Fruit fly (Drosophila melanogaster) whole organism, embryonic: ENCODE results near the gene CG32074.

Experiments
- Aef1 ChIP-seq: fragments of 200-800 bp; sonication (Bioruptor generic); IDR thresholded peaks from 3 replicates; pipeline ENCODE4 v1.3.6; 2022; ENCODE audit warnings: missing biosample characterization, missing genetic modification characterization
- Awh ChIP-seq: fragments of 200-800 bp; sonication (Bioruptor generic); IDR thresholded peaks from 2 replicates; pipeline ENCODE4, ENCODE4 v1.3.6; 2022; ENCODE audit warnings: missing biosample characterization, missing genetic modification characterization
- CG12071 ChIP-seq: fragments of 200-800 bp; sonication (Bioruptor generic); optimal IDR thresholded peaks from 3 replicates; lab custom pipeline; 2018; ENCODE audit warnings: missing biosample characterization, mild to moderate bottlenecking, missing genetic modification characterization
- CG12391 ChIP-seq: fragments of 200-800 bp; sonication (Bioruptor generic); optimal IDR thresholded peaks from 3 replicates; lab custom pipeline; 2018; ENCODE audit warnings: missing biosample characterization, mild to moderate bottlenecking, missing genetic modification characterization, moderate library complexity
- CG12659 ChIP-seq: fragments of 200-800 bp; sonication (Bioruptor generic); optimal IDR thresholded peaks from 3 replicates; lab custom pipeline; 2017; ENCODE audit warnings: mild to moderate bottlenecking, missing biosample characterization, missing genetic modification reagents, missing genetic modification characterization
- CG14441 ChIP-seq: fragments of 200-800 bp; sonication (Bioruptor generic); IDR thresholded peaks from 2 replicates; pipeline ENCODE4 v1.3.6; 2022; ENCODE audit warnings: missing biosample characterization, missing genetic modification characterization
- CG14860 ChIP-seq: fragments of 200-800 bp; sonication (Bioruptor generic); IDR thresholded peaks from 3 replicates; pipeline ENCODE4 v1.3.6; 2022; ENCODE audit warnings: missing biosample characterization, missing genetic modification characterization; ENCODE audit not compliant: partially characterized antibody
- CG15073 ChIP-seq: fragments of 200-800 bp; sonication (Bioruptor generic); optimal IDR thresholded peaks from 2 replicates; lab custom pipeline; 2016; ENCODE audit warnings: missing biosample characterization, missing genetic modification characterization
- CG15269 ChIP-seq: fragments of 200-800 bp; sonication (Bioruptor generic); optimal IDR thresholded peaks from 2 replicates; lab custom pipeline; 2018; ENCODE audit warnings: missing biosample characterization, mild to moderate bottlenecking, missing genetic modification characterization, moderate library complexity
- CG1529 ChIP-seq: fragments of 200-800 bp; sonication (Bioruptor generic); optimal IDR thresholded peaks from 3 replicates; lab custom pipeline; 2018; ENCODE audit warnings: missing biosample characterization, missing genetic modification characterization
- CG31388 ChIP-seq: fragments of 200-800 bp; sonication (Bioruptor generic); optimal IDR thresholded peaks from 2 replicates; lab custom pipeline; 2016; ENCODE audit warnings: missing biosample characterization, missing genetic modification characterization
- CG3281 ChIP-seq: fragments of 200-800 bp; sonication (Bioruptor generic); optimal IDR thresholded peaks from 3 replicates; lab custom pipeline; 2017; ENCODE audit warnings: missing biosample characterization, mild to moderate bottlenecking, missing genetic modification characterization
- CG3407 ChIP-seq: fragments of 200-800 bp; sonication (Bioruptor generic); optimal IDR thresholded peaks from 2 replicates; lab custom pipeline; 2018; ENCODE audit warnings: missing biosample characterization, mild to moderate bottlenecking, missing genetic modification characterization
- CG34376 ChIP-seq: fragments of 200-800 bp; sonication (Bioruptor generic); optimal IDR thresholded peaks from 2 replicates; lab custom pipeline; 2018; ENCODE audit warnings: missing biosample characterization, mild to moderate bottlenecking, missing genetic modification characterization
- CG4282 ChIP-seq: fragments of 200-800 bp; sonication (Bioruptor generic); optimal IDR thresholded peaks from 2 replicates; lab custom pipeline; 2016; ENCODE audit warnings: missing biosample characterization, missing genetic modification characterization
- CG4328 ChIP-seq: fragments of 200-800 bp; sonication (Bioruptor generic); optimal IDR thresholded peaks from 3 replicates; lab custom pipeline; 2017; ENCODE audit warnings: missing biosample characterization, missing genetic modification reagents, missing genetic modification characterization
- CG6683 ChIP-seq: fragments of 200-800 bp; sonication (Bioruptor generic); optimal IDR thresholded peaks from 2 replicates; lab custom pipeline; 2017; ENCODE audit warnings: missing biosample characterization, mild to moderate bottlenecking, missing genetic modification characterization, missing genetic modification reagents
- CG8388 ChIP-seq: fragments of 200-800 bp; sonication (Bioruptor generic); optimal IDR thresholded peaks from 2 replicates; lab custom pipeline; 2019; ENCODE audit warnings: missing biosample characterization, mild to moderate bottlenecking, missing genetic modification characterization, moderate library complexity
- CG9727 ChIP-seq: fragments of 200-800 bp; sonication (Bioruptor generic); optimal IDR thresholded peaks from 3 replicates; lab custom pipeline; 2017; ENCODE audit warnings: missing biosample characterization, mild to moderate bottlenecking, missing genetic modification characterization
- CG9797 ChIP-seq: fragments of 200-800 bp; sonication (Bioruptor generic); optimal IDR thresholded peaks from 3 replicates; lab custom pipeline; 2018; ENCODE audit warnings: missing biosample characterization, mild to moderate bottlenecking, missing genetic modification characterization
- CG9876 ChIP-seq: fragments of 200-800 bp; sonication (Bioruptor generic); optimal IDR thresholded peaks from 2 replicates; lab custom pipeline; 2016; ENCODE audit warnings: missing biosample characterization, missing genetic modification characterization
- D ChIP-seq, 2 experiments: fragments of 200-800 bp in 1 of 2; fragments of >200 bp in 1 of 2; sonication (Bioruptor generic) in 1 of 2; optimal IDR thresholded peaks; 2 replicates in 1 of 2; 3 replicates in 1 of 2; lab custom pipeline; 2017; ENCODE audit warnings: mild to moderate bottlenecking in 1 of 2, missing biosample characterization in 1 of 2, missing genetic modification characterization in 1 of 2, missing genetic modification reagents in 1 of 2
- Dll ChIP-seq: fragments of 200-800 bp; sonication (Bioruptor generic); IDR thresholded peaks from 4 replicates; pipeline ENCODE4 v1.3.6; 2022; ENCODE audit warnings: missing biosample characterization, missing genetic modification characterization; ENCODE audit not compliant: partially characterized antibody
- E2f2 ChIP-seq: fragments of 200-800 bp; sonication (Bioruptor generic); IDR thresholded peaks from 2 replicates; pipeline ENCODE4 v1.3.6; 2022; ENCODE audit warnings: missing biosample characterization, missing genetic modification characterization
- Ets65A ChIP-seq: fragments of 200-800 bp; sonication (Bioruptor generic); peaks from one replicate; lab custom pipeline; 2016; ENCODE audit warnings: missing biosample characterization, missing genetic modification characterization
- Hand ChIP-seq: fragments of 200-800 bp; sonication (Bioruptor generic); optimal IDR thresholded peaks from 2 replicates; lab custom pipeline; 2017; ENCODE audit warnings: mild to moderate bottlenecking, missing biosample characterization, missing genetic modification reagents, missing genetic modification characterization
- Lhr ChIP-seq: fragments of 200-800 bp; sonication (Bioruptor generic); optimal IDR thresholded peaks from 3 replicates; lab custom pipeline; 2017; ENCODE audit warnings: mild to moderate bottlenecking, missing biosample characterization, missing genetic modification reagents, missing genetic modification characterization
- MBD-R2 ChIP-seq: fragments of 200-800 bp; sonication (Bioruptor generic); IDR thresholded peaks from 2 replicates; pipeline ENCODE4 v1.3.6; 2022; ENCODE audit warnings: missing biosample characterization, missing genetic modification characterization
- NC2β ChIP-seq: fragments of 200-800 bp; sonication (Bioruptor generic); optimal IDR thresholded peaks from 2 replicates; lab custom pipeline; 2016; ENCODE audit warnings: missing biosample characterization, missing genetic modification characterization
- Oli ChIP-seq: fragments of 200-800 bp; sonication (Bioruptor generic); optimal IDR thresholded peaks from 2 replicates; lab custom pipeline; 2018; ENCODE audit warnings: missing biosample characterization, mild to moderate bottlenecking, missing genetic modification characterization, moderate library complexity
- Sin3A ChIP-seq: fragments of >200 bp; optimal IDR thresholded peaks from 2 replicates; lab custom pipeline; 2018
- Sox100B ChIP-seq: fragments of 200-800 bp; sonication (Bioruptor generic); optimal IDR thresholded peaks from 3 replicates; lab custom pipeline; 2018; ENCODE audit warnings: missing biosample characterization, mild to moderate bottlenecking, missing genetic modification characterization
- Sox102F ChIP-seq: fragments of 200-800 bp; sonication (Bioruptor generic); optimal IDR thresholded peaks from 2 replicates; lab custom pipeline; 2018; ENCODE audit warnings: missing biosample characterization, mild to moderate bottlenecking, missing genetic modification characterization, moderate library complexity
- Sry-δ ChIP-seq: fragments of 200-800 bp; sonication (Bioruptor generic); optimal IDR thresholded peaks from 2 replicates; lab custom pipeline; 2016; ENCODE audit warnings: missing biosample characterization, missing genetic modification characterization
- Stat92E ChIP-seq, 3 experiments: fragments of >200 bp in 2 of 3; fragments of 200-800 bp in 1 of 3; sonication (Bioruptor generic) in 1 of 3; optimal IDR thresholded peaks; 2 replicates each; lab custom pipeline; 2017 to 2019; ENCODE audit warnings: missing biosample characterization in 3 of 3, missing genetic modification characterization in 3 of 3, mild to moderate bottlenecking in 1 of 3, moderate library complexity in 1 of 3
- Tbp ChIP-seq: fragments of >200 bp; optimal IDR thresholded peaks from 2 replicates; lab custom pipeline; 2018; ENCODE audit warnings: missing biosample characterization, missing genetic modification characterization
- ara ChIP-seq: fragments of 200-800 bp; sonication (Bioruptor generic); IDR thresholded peaks from 2 replicates; pipeline ENCODE4 v1.3.6; 2022; ENCODE audit warnings: missing biosample characterization, missing genetic modification characterization
- ato ChIP-seq: fragments of 200-800 bp; sonication (Bioruptor generic); IDR thresholded peaks from 2 replicates; pipeline ENCODE4 v1.3.6; 2022; ENCODE audit warnings: missing biosample characterization, missing genetic modification characterization; ENCODE audit not compliant: partially characterized antibody
- bsh ChIP-seq, 2 experiments: fragments of 200-800 bp; sonication (Bioruptor generic); optimal IDR thresholded peaks; 2 replicates each; lab custom pipeline; 2017 to 2018; ENCODE audit warnings: mild to moderate bottlenecking in 2 of 2, missing biosample characterization in 2 of 2, missing genetic modification characterization in 2 of 2, moderate library complexity in 1 of 2
- crol ChIP-seq: fragments of 200-800 bp; sonication (Bioruptor generic); IDR thresholded peaks from 2 replicates; pipeline ENCODE4 v1.3.6; 2022; ENCODE audit warnings: missing biosample characterization, missing genetic modification characterization
- eve ChIP-seq, 2 experiments: fragments of >200 bp; optimal IDR thresholded peaks; 2 replicates each; lab custom pipeline; 2017; ENCODE audit warnings: missing biosample characterization in 2 of 2, missing genetic modification characterization in 2 of 2
- gsb ChIP-seq: fragments of 200-800 bp; sonication (Bioruptor generic); IDR thresholded peaks from 2 replicates; pipeline ENCODE4 v1.3.6; 2022; ENCODE audit warnings: missing biosample characterization, missing genetic modification characterization
- maf-S ChIP-seq: fragments of 200-800 bp; sonication (Bioruptor generic); optimal IDR thresholded peaks from 2 replicates; lab custom pipeline; 2016; ENCODE audit warnings: missing biosample characterization, missing genetic modification characterization
- mam ChIP-seq: fragments of 200-800 bp; sonication (Bioruptor generic); optimal IDR thresholded peaks from 3 replicates; lab custom pipeline; 2016; ENCODE audit warnings: missing biosample characterization, missing genetic modification characterization
- sr ChIP-seq: fragments of 200-800 bp; sonication (Bioruptor generic); IDR thresholded peaks from 3 replicates; pipeline ENCODE4 v1.3.6; 2022; ENCODE audit warnings: missing biosample characterization, missing genetic modification characterization
- stc ChIP-seq: fragments of 200-800 bp; sonication (Bioruptor generic); IDR thresholded peaks from 2 replicates; pipeline ENCODE4 v1.3.6; 2022; ENCODE audit warnings: missing biosample characterization, missing genetic modification characterization
- sug ChIP-seq: fragments of 200-800 bp; optimal IDR thresholded peaks from 2 replicates; lab custom pipeline; 2019; ENCODE audit warnings: missing biosample characterization, mild to moderate bottlenecking, missing genetic modification characterization, moderate library complexity
- tap ChIP-seq: fragments of 200-800 bp; optimal IDR thresholded peaks from 3 replicates; lab custom pipeline; 2019; ENCODE audit warnings: missing biosample characterization, mild to moderate bottlenecking, missing genetic modification characterization, moderate library complexity
- zfh1 ChIP-seq: fragments of 200-800 bp; sonication (Bioruptor generic); IDR thresholded peaks from 3 replicates; pipeline ENCODE4 v1.3.6; 2022; ENCODE audit warnings: missing biosample characterization, missing genetic modification characterization

The CG32074 gene

dm6 chr3L:11097982-11098663 lies 34.0 kb downstream of the CG32074 start, which contains the start of the genes Irbp18 and APP-BP1 (continued):
- TF ChIP-seq CG15073 (GFP tag; lab: Kevin White, UChicago) = peak; percentile 45
- peak; percentile 84 for TF ChIP-seq ara
- TF ChIP-seq gsb = peak; percentile 72
- peak; percentile 89 for TF ChIP-seq sug (tag; lab: Kevin White, UChicago)
- peak; percentile 25 for TF ChIP-seq CG9797 (GFP tag; lab: Kevin White, UChicago)
- peak; percentile 84 for TF ChIP-seq tap (tag; lab: Kevin White, UChicago)
- peak; percentile 88 for TF ChIP-seq CG6683 (GFP tag; lab: Kevin White, UChicago)
- peak; percentile 91 for TF ChIP-seq CG4328
- peak; percentile 63 for TF ChIP-seq E2f2 (GFP tag; lab: Robert Waterston, UW)
- TF ChIP-seq Sry-δ (GFP tag; lab: Kevin White, UChicago) = peak; percentile 60
- TF ChIP-seq CG34376 (GFP tag; lab: Kevin White, UChicago) = peak; percentile 95
- peak; percentile 93 for TF ChIP-seq Oli (tag; lab: Kevin White, UChicago)
- TF ChIP-seq NC2β (GFP tag; lab: Kevin White, UChicago) = peak; percentile 93
- peak; percentile 83 for TF ChIP-seq CG12071 (GFP tag; lab: Kevin White, UChicago)
- peak; percentile 93 for TF ChIP-seq Sox102F (GFP tag; lab: Kevin White, UChicago)
- peak; percentile 95 for TF ChIP-seq CG3281 (GFP tag; lab: Kevin White, UChicago)
- TF ChIP-seq Stat92E (GFP tag; optimal IDR thresholded peaks at IDR 0.05; lab: Kevin White, UChicago) = peak in 1 of 3 experiments; percentile 30
- TF ChIP-seq CG3407 (GFP tag; lab: Kevin White, UChicago) = peak; percentile 84
- TF ChIP-seq Awh = peak; percentile 73; the same call in 1 of the 2 replicates
- TF ChIP-seq Aef1 (GFP tag; lab: Robert Waterston, UW) = peak; percentile 83
- TF ChIP-seq CG31388 (GFP tag; lab: Kevin White, UChicago) = peak; percentile 82
- no peak for TF ChIP-seq D (optimal IDR thresholded peaks at IDR 0.05; lab: Kevin White, UChicago)
- peak; percentile 92 for TF ChIP-seq D (GFP tag; optimal IDR thresholded peaks at IDR 0.05; lab: Kevin White, UChicago)
- peak; percentile 96 for TF ChIP-seq mam (GFP tag; lab: Kevin White, UChicago)
- no peak for TF ChIP-seq Dll (GFP tag; lab: Robert Waterston, UW)
- TF ChIP-seq Ets65A (GFP tag; lab: Kevin White, UChicago) = peak; percentile 99
- TF ChIP-seq CG14860 = no peak
- peak; percentile 72 for TF ChIP-seq MBD-R2
- TF ChIP-seq CG8388 = peak; percentile 91
- peak; percentile 93 for TF ChIP-seq CG15269 (tag; lab: Kevin White, UChicago)
- TF ChIP-seq eve (GFP tag; optimal IDR thresholded peaks at IDR 0.05; lab: Kevin White, UChicago) = no peak
- TF ChIP-seq crol (GFP tag; lab: Robert Waterston, UW) = peak; percentile 43; the same call in 1 of the 2 replicates
- TF ChIP-seq CG12659 (GFP tag; lab: Kevin White, UChicago) = peak; percentile 97
- peak; percentile 84 to 92 for TF ChIP-seq bsh (GFP tag; optimal IDR thresholded peaks at IDR 0.05; lab: Kevin White, UChicago)
- 0 out of 3 replicates have a peak, but pooled peaks have one; percentile 25 for TF ChIP-seq sr (GFP tag; lab: Robert Waterston, UW)
- TF ChIP-seq CG12391 (tag; lab: Kevin White, UChicago) = peak; percentile 96
- peak; percentile 96 for TF ChIP-seq CG9727 (GFP tag; lab: Kevin White, UChicago)
- peak; percentile 89 for TF ChIP-seq CG4282 (GFP tag; lab: Kevin White, UChicago)
- TF ChIP-seq CG14441 (GFP tag; lab: Robert Waterston, UW) = peak; percentile 87
- TF ChIP-seq Hand (GFP tag; lab: Kevin White, UChicago) = peak; percentile 84
- no peak for TF ChIP-seq Tbp
- TF ChIP-seq Sox100B (GFP tag; lab: Kevin White, UChicago) = peak; percentile 94
- peak; percentile 86 for TF ChIP-seq CG1529
- TF ChIP-seq Sin3A (lab: Kevin White, UChicago) = peak; percentile 87
- peak; percentile 84 for TF ChIP-seq stc (GFP tag; lab: Robert Waterston, UW)
- peak; percentile 84 for TF ChIP-seq zfh1 (GFP tag; lab: Robert Waterston, UW)
- TF ChIP-seq maf-S (GFP tag; lab: Kevin White, UChicago) = peak; percentile 94
- peak; percentile 84 for TF ChIP-seq CG9876 (GFP tag; lab: Kevin White, UChicago)
- TF ChIP-seq ato (GFP tag; lab: Robert Waterston, UW) = no peak
- peak; percentile 84 for TF ChIP-seq Lhr (GFP tag; lab: Kevin White, UChicago)
